Fruit fly (Drosophila melanogaster) whole organism, adult: ENCODE results near the gene Cks85A.

Source experiments
- CG11617 ChIP-seq: fragments of 200-800 bp; sonication (Bioruptor generic); optimal IDR thresholded peaks from 2 replicates; lab custom pipeline; 2017; ENCODE audit warnings: mild to moderate bottlenecking, missing biosample characterization, missing genetic modification reagents, missing genetic modification characterization
- CG12768 ChIP-seq: fragments of 200-800 bp; sonication (Bioruptor generic); optimal IDR thresholded peaks from 2 replicates; lab custom pipeline; 2017; ENCODE audit warnings: missing biosample characterization, missing genetic modification characterization, mild to moderate bottlenecking, moderate library complexity, missing genetic modification reagents
- CG14711 ChIP-seq: fragments of 200-800 bp; sonication (Bioruptor generic); optimal IDR thresholded peaks from 2 replicates; lab custom pipeline; 2018; ENCODE audit warnings: missing biosample characterization, mild to moderate bottlenecking, missing genetic modification characterization, moderate library complexity
- CG1620 ChIP-seq: fragments of 200-800 bp; sonication (Bioruptor generic); optimal IDR thresholded peaks from 2 replicates; lab custom pipeline; 2016; ENCODE audit warnings: missing biosample characterization, missing genetic modification characterization
- CG33017 ChIP-seq: fragments of 200-800 bp; sonication (Bioruptor generic); optimal IDR thresholded peaks from 2 replicates; lab custom pipeline; 2018; ENCODE audit warnings: missing biosample characterization, mild to moderate bottlenecking, missing genetic modification characterization, moderate library complexity
- CG5204 ChIP-seq: fragments of 200-800 bp; sonication (Bioruptor generic); optimal IDR thresholded peaks from 2 replicates; lab custom pipeline; 2016; ENCODE audit warnings: missing biosample characterization, missing genetic modification characterization
- CG7045 ChIP-seq: fragments of 200-800 bp; sonication (Bioruptor generic); optimal IDR thresholded peaks from 2 replicates; lab custom pipeline; 2017; ENCODE audit warnings: missing biosample characterization, mild to moderate bottlenecking, missing genetic modification characterization
- CG7101 ChIP-seq: fragments of 200-800 bp; sonication (Bioruptor generic); optimal IDR thresholded peaks from 2 replicates; lab custom pipeline; 2018; ENCODE audit warnings: missing biosample characterization, mild to moderate bottlenecking, missing genetic modification characterization, moderate library complexity
- Clk ChIP-seq: fragments of 200-800 bp; sonication (Bioruptor generic); optimal IDR thresholded peaks from 2 replicates; lab custom pipeline; 2017; ENCODE audit warnings: missing biosample characterization, missing genetic modification characterization
- Crg-1 ChIP-seq: fragments of 200-800 bp; sonication (Bioruptor generic); optimal IDR thresholded peaks from 2 replicates; lab custom pipeline; 2016; ENCODE audit warnings: missing biosample characterization, missing genetic modification characterization
- Hr96 ChIP-seq: fragments of 200-800 bp; sonication (Bioruptor generic); optimal IDR thresholded peaks from 2 replicates; lab custom pipeline; 2016; ENCODE audit warnings: missing biosample characterization, missing genetic modification characterization
- Mnt ChIP-seq: fragments of 200-800 bp; sonication (Bioruptor generic); optimal IDR thresholded peaks from 2 replicates; lab custom pipeline; 2016; ENCODE audit warnings: missing biosample characterization, mild to moderate bottlenecking, missing genetic modification characterization
- bab1 ChIP-seq: fragments of 200-800 bp; sonication (Bioruptor generic); optimal IDR thresholded peaks from 3 replicates; lab custom pipeline; 2019; ENCODE audit warnings: missing biosample characterization, mild to moderate bottlenecking, missing genetic modification characterization, moderate library complexity
- cic ChIP-seq: fragments of 200-800 bp; sonication (Bioruptor generic); optimal IDR thresholded peaks from 2 replicates; lab custom pipeline; 2017; ENCODE audit warnings: missing biosample characterization, mild to moderate bottlenecking, missing genetic modification characterization, moderate library complexity
- cnc ChIP-seq, 2 experiments: fragments of >200 bp; optimal IDR thresholded peaks; 2 replicates each; lab custom pipeline; 2017
- kay ChIP-seq: fragments of 200-800 bp; sonication (Bioruptor generic); peaks from one replicate; lab custom pipeline; 2016; ENCODE audit warnings: missing biosample characterization, missing genetic modification characterization, borderline replicate concordance
- ovo ChIP-seq: fragments of 200-800 bp; sonication (Bioruptor generic); optimal IDR thresholded peaks from 2 replicates; lab custom pipeline; 2016; ENCODE audit warnings: missing biosample characterization, missing genetic modification characterization
- pad ChIP-seq: fragments of 200-800 bp; sonication (Bioruptor generic); optimal IDR thresholded peaks from 3 replicates; lab custom pipeline; 2017; ENCODE audit warnings: missing biosample characterization, missing genetic modification characterization, mild to moderate bottlenecking, moderate library complexity, missing genetic modification reagents
- tj ChIP-seq: fragments of 200-800 bp; sonication (Bioruptor generic); optimal IDR thresholded peaks from 3 replicates; lab custom pipeline; 2017; ENCODE audit warnings: missing biosample characterization, mild to moderate bottlenecking, missing genetic modification characterization, moderate library complexity
- toe ChIP-seq: fragments of 200-800 bp; sonication (Bioruptor generic); optimal IDR thresholded peaks from 2 replicates; lab custom pipeline; 2016; ENCODE audit warnings: missing biosample characterization, missing genetic modification characterization

The Cks85A gene

DNA sequence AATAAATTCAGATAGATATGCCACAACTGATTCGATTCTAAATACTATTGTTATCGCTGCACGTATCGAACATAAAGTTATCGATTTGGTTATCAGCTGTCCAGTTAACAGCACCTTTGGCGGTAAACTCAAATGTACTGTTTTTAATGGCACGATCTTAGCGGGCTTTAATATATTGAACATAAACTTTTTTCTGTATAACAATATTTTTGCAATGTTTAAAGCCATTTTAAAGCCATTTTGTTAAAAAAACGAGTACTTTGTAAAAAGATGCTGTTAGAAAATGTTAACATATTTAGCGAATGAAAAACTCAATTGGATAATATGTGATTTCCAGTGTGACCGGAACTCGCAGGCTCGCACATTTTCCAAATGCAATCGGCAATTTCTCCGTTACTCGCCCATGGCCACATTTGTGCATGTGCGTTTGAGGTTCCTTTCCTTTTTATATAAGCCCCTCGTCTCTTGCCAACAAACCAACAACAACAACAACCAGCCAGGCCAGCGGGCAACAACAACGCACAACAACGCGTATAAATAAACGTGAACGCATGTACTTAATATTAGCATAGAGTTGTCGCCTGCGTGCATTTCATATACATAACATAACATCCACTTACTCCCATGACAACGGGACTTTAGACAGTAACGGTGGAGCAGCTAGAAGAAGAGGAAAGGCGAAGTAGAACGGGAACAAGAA lies 2.3 kb downstream of the Cks85A start, which contains the start of gene TMEM216:
Gene TMEM216 (plus strand): TSS at position 393 of the 700 bp plus-strand sequence.
- TF ChIP-seq CG33017 (tag; lab: Kevin White, UChicago) (peak; percentile 34), Mnt (GFP tag; lab: Kevin White, UChicago) (peak; percentile 95), ovo (GFP tag; lab: Kevin White, UChicago) (peak; percentile 97), toe (no peak), pad (GFP tag; lab: Kevin White, UChicago) (peak; percentile 63), CG14711 (peak; percentile 85)

DNA sequence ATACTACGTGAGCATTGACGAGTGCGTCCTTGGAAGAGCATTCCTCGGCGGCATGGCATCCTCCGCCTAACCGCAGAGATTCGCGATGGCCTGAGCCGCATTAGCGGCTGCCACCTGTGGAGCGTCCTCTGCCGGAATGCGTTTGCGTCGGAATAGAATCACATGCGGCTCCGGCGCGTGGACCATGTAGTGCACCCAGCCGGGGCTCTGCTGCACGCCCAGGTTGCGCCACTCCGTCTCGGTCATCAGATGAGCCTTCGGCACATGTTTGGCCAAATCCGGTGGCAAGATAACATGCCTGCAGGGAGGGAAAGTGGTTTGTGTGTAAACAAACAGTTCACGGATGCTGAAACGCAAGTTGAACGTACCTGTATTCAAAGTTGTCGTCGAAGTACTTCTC lies 2.9 kb downstream of the Cks85A start:
- TF ChIP-seq Crg-1 (GFP tag; lab: Kevin White, UChicago), result no peak
- no peak for TF ChIP-seq CG1620
- no peak for TF ChIP-seq CG14711
- TF ChIP-seq CG12768 (GFP tag; lab: Kevin White, UChicago), result no peak
- TF ChIP-seq Hr96, result no peak
- no peak for TF ChIP-seq CG33017 (tag; lab: Kevin White, UChicago)
- TF ChIP-seq CG7101, result no peak
- TF ChIP-seq pad (GFP tag; lab: Kevin White, UChicago), result no peak
- no peak for TF ChIP-seq CG5204
- TF ChIP-seq bab1 (GFP tag; lab: Kevin White, UChicago), result no peak
- no peak for TF ChIP-seq CG7045 (GFP tag; lab: Kevin White, UChicago)
- TF ChIP-seq kay (GFP tag; lab: Kevin White, UChicago), result no peak
- no peak for TF ChIP-seq CG11617 (GFP tag; lab: Kevin White, UChicago)
- TF ChIP-seq Mnt (GFP tag; lab: Kevin White, UChicago), result no peak
- no peak for TF ChIP-seq cic

DNA sequence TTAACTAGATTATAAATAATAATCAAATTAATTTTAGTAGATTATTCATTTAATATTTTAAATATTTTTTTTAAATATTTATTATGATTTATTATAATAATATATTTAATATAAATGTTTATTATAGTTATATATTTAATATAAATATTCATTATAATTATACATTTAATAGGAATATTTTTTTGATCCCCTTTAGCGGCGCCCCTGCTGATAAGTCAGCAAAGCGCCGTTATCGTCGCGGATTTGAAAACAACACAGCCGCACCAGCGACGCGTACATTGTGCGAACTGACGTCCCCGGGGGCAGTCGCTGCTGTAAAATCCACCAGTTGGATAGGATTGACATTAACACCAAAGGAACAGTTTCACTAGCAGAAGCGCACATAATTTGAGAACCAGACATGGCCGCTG lies 5.5 kb downstream of the Cks85A start, which contains the start of gene CG8112:
Gene CG8112 (plus strand): TSS at position 212 of the 410 bp plus-strand sequence.
- TF ChIP-seq toe (no peak), bab1 (GFP tag; lab: Kevin White, UChicago) (peak; percentile 16), Clk (GFP tag; lab: Kevin White, UChicago) (no peak), Hr96 (no peak), CG7101 (peak; percentile 78), cic (no peak), Mnt (GFP tag; lab: Kevin White, UChicago) (no peak), CG33017 (tag; lab: Kevin White, UChicago) (peak; percentile 69), kay (GFP tag; lab: Kevin White, UChicago) (peak; percentile 76), CG11617 (GFP tag; lab: Kevin White, UChicago) (peak; percentile 87), CG14711 (peak; percentile 73), ovo (GFP tag; lab: Kevin White, UChicago) (peak; percentile 73), CG12768 (GFP tag; lab: Kevin White, UChicago) (peak; percentile 45), tj (GFP tag; lab: Kevin White, UChicago) (peak; percentile 83), CG1620 (no peak), pad (GFP tag; lab: Kevin White, UChicago) (peak; percentile 56), CG7045 (GFP tag; lab: Kevin White, UChicago) (peak; percentile 58), CG5204 (no peak), cnc (optimal IDR thresholded peaks at IDR 0.05; lab: Kevin White, UChicago) (no peak), Crg-1 (GFP tag; lab: Kevin White, UChicago) (no peak)

DNA sequence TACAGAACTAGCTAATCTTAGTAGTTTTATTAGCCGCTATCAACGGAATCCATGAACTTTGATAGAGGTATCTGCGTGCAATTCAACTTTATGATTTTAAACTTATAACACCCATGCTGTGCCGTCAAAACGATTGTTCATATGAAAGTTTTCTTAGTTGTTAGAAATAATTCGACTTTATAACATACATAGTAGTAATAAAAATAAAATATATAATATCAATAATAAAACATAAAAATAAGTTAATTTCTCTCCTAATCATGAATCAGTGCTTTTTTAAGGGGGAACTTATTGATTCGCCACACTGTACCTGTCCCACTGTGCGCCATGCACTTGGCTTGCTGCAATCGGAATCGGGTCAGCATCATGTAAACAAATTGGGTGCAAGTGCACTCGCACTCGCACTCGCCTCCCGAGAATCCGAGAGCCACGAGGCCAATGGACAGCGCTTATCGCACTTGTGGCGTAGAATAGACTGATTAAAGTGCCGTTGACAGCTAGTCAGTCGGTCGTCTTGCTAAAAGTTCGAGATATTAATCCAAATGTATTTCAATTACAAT lies 6.3 kb downstream of the Cks85A start:
- peak; percentile 25 for TF ChIP-seq bab1 (GFP tag; lab: Kevin White, UChicago)
- TF ChIP-seq Hr96, result peak; percentile 83
- TF ChIP-seq cic, result peak; percentile 76
- peak; percentile 1 for TF ChIP-seq CG5204
- TF ChIP-seq ovo (GFP tag; lab: Kevin White, UChicago), result peak; percentile 11
- TF ChIP-seq CG14711, result no peak
- peak; percentile 21 for TF ChIP-seq CG12768 (GFP tag; lab: Kevin White, UChicago)
- TF ChIP-seq Mnt (GFP tag; lab: Kevin White, UChicago), result peak; percentile 87
- no peak for TF ChIP-seq CG1620
- peak; percentile 60 for TF ChIP-seq CG7101
- TF ChIP-seq Crg-1 (GFP tag; lab: Kevin White, UChicago), result no peak
- TF ChIP-seq Clk (GFP tag; lab: Kevin White, UChicago), result peak; percentile 30

DNA sequence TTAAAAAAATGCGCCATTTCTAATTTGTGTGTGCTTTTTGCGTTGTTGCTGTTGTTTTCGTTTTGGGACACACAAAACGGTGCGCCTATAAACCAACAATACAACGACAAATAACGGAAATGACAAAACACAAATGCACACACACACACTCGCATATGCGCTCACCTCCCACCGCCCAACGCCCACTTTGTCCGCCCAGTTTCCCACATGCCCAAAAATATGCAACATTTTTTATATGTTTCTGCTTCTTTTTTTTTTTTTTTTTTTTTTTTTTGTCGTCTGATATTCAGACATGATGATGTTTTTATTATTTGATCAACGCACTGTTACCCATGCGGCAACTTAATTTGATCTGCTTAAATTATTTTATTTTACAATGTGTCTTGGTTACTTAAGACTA lies 11.1 kb downstream of the Cks85A start:
- TF ChIP-seq tj (GFP tag; lab: Kevin White, UChicago) (no peak), Crg-1 (GFP tag; lab: Kevin White, UChicago) (no peak), bab1 (GFP tag; lab: Kevin White, UChicago) (no peak), toe (no peak), CG12768 (GFP tag; lab: Kevin White, UChicago) (no peak), cnc (optimal IDR thresholded peaks at IDR 0.05; lab: Kevin White, UChicago) (no peak), pad (GFP tag; lab: Kevin White, UChicago) (no peak)

DNA sequence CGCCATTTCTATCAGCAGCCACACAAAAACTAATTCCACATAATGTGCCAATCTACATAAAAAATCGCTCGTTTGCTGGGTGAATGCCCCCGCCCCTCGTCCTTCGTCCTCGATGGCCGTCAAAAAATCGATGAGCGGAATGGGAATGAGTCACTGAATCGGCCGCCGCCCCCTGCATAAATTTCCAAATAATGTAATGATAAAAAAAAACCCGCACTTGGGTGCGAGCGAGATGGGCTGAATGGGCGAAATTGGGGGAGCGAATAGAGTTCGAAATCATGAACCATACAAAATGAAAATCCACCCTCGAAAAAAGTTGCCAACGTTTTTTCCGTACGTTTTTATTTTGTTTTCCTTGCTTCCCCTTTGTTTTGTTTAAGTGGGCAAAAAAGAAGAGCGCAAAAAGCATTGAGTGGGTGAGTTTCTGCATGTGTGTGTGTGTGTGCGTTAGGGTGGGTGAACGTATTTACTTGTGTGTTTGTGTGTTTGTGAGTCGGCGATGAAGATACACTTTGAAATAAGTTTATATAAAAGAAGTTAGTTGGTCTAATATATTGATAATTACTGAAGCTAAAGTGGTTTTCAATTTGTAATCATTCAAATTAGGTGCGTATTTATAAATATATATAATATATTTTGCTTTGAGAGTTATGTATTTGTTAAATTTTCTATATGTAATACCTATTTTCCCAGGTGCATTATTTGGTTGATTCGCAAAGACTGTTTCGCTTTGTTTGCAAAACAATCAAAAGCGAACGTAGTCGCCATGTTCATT lies 12.7 kb downstream of the Cks85A start:
- no peak for TF ChIP-seq CG5204
- no peak for TF ChIP-seq Mnt (GFP tag; lab: Kevin White, UChicago)
- TF ChIP-seq ovo (GFP tag; lab: Kevin White, UChicago), result no peak
